Fruit fly (Drosophila melanogaster) whole organism, embryonic: ENCODE results near the gene Fic.

ENCODE experiments used
- Aef1 ChIP-seq: fragments of 200-800 bp; sonication (Bioruptor generic); IDR thresholded peaks from 3 replicates; pipeline ENCODE4 v1.3.6; 2022; ENCODE audit warnings: missing biosample characterization, missing genetic modification characterization
- Awh ChIP-seq: fragments of 200-800 bp; sonication (Bioruptor generic); IDR thresholded peaks from 2 replicates; pipeline ENCODE4, ENCODE4 v1.3.6; 2022; ENCODE audit warnings: missing biosample characterization, missing genetic modification characterization
- Blimp-1 ChIP-seq: fragments of 200-800 bp; sonication (Bioruptor generic); optimal IDR thresholded peaks from 3 replicates; lab custom pipeline; 2018; ENCODE audit warnings: missing biosample characterization, missing genetic modification characterization, mild to moderate bottlenecking, moderate library complexity, missing genetic modification reagents
- CG1024 ChIP-seq: fragments of 200-800 bp; sonication (Bioruptor generic); IDR thresholded peaks from 2 replicates; pipeline ENCODE4 v1.3.6; 2022; ENCODE audit warnings: missing biosample characterization, missing genetic modification characterization
- CG10462 ChIP-seq: fragments of 200-800 bp; sonication (Bioruptor generic); optimal IDR thresholded peaks from 2 replicates; lab custom pipeline; 2016; ENCODE audit warnings: missing biosample characterization, missing genetic modification characterization
- CG11695 ChIP-seq: fragments of 200-800 bp; sonication (Bioruptor generic); IDR thresholded peaks from 3 replicates; pipeline ENCODE4 v1.3.6; 2022; ENCODE audit warnings: missing biosample characterization, missing genetic modification characterization
- CG1233 ChIP-seq: fragments of 200-800 bp; sonication (Bioruptor generic); optimal IDR thresholded peaks from 4 replicates; lab custom pipeline; 2018; ENCODE audit warnings: missing biosample characterization, mild to moderate bottlenecking, missing genetic modification characterization
- CG13123 ChIP-seq: fragments of 200-800 bp; sonication (Bioruptor generic); optimal IDR thresholded peaks from 2 replicates; lab custom pipeline; 2016; ENCODE audit warnings: missing biosample characterization, missing genetic modification characterization
- CG13296 ChIP-seq: fragments of 200-800 bp; sonication (Bioruptor generic); optimal IDR thresholded peaks from 3 replicates; lab custom pipeline; 2018; ENCODE audit warnings: missing biosample characterization, mild to moderate bottlenecking, missing genetic modification characterization
- CG15269 ChIP-seq: fragments of 200-800 bp; sonication (Bioruptor generic); optimal IDR thresholded peaks from 2 replicates; lab custom pipeline; 2018; ENCODE audit warnings: missing biosample characterization, mild to moderate bottlenecking, missing genetic modification characterization, moderate library complexity
- CG16815 ChIP-seq: fragments of 200-800 bp; sonication (Bioruptor generic); optimal IDR thresholded peaks from 3 replicates; lab custom pipeline; 2017; ENCODE audit warnings: missing biosample characterization, mild to moderate bottlenecking, missing genetic modification characterization
- CG2875 ChIP-seq: fragments of 200-800 bp; sonication (Bioruptor generic); optimal IDR thresholded peaks from 2 replicates; lab custom pipeline; 2017; ENCODE audit warnings: missing biosample characterization, mild to moderate bottlenecking, missing genetic modification characterization, missing genetic modification reagents
- CG31224 ChIP-seq: fragments of 200-800 bp; sonication (Bioruptor generic); IDR thresholded peaks from 2 replicates; pipeline ENCODE4 v1.3.6; 2022; ENCODE audit warnings: missing biosample characterization, missing genetic modification characterization
- CG32532 ChIP-seq: fragments of 200-800 bp; sonication (Bioruptor generic); IDR thresholded peaks from 2 replicates; pipeline ENCODE4 v1.3.6; 2022; ENCODE audit warnings: missing biosample characterization, missing genetic modification characterization
- CG3407 ChIP-seq: fragments of 200-800 bp; sonication (Bioruptor generic); optimal IDR thresholded peaks from 2 replicates; lab custom pipeline; 2018; ENCODE audit warnings: missing biosample characterization, mild to moderate bottlenecking, missing genetic modification characterization
- CG6272 ChIP-seq: fragments of 200-800 bp; sonication (Bioruptor generic); IDR thresholded peaks from 2 replicates; pipeline ENCODE4 v1.3.6; 2022; ENCODE audit warnings: missing biosample characterization, missing genetic modification characterization
- CG6854 ChIP-seq: fragments of 200-800 bp; sonication (Bioruptor generic); optimal IDR thresholded peaks from 3 replicates; lab custom pipeline; 2017; ENCODE audit warnings: missing biosample characterization, mild to moderate bottlenecking, missing genetic modification characterization
- CG8290 ChIP-seq, 3 experiments: fragments of 200-800 bp; sonication (Bioruptor generic); optimal IDR thresholded peaks; 2 replicates each; lab custom pipeline; 2016 to 2019; ENCODE audit warnings: missing biosample characterization in 3 of 3, missing genetic modification characterization in 3 of 3, mild to moderate bottlenecking in 2 of 3, moderate library complexity in 1 of 3
- Eip74EF ChIP-seq, 2 experiments: fragments of 200-800 bp in 1 of 2; fragments of >200 bp in 1 of 2; sonication (Bioruptor generic) in 1 of 2; optimal IDR thresholded peaks; 2 replicates each; lab custom pipeline; 2017 to 2019; ENCODE audit warnings: missing biosample characterization in 2 of 2, missing genetic modification characterization in 2 of 2, mild to moderate bottlenecking in 1 of 2, moderate library complexity in 1 of 2
- Ets97D ChIP-seq: fragments of 200-800 bp; sonication (Bioruptor generic); optimal IDR thresholded peaks from 3 replicates; lab custom pipeline; 2016; ENCODE audit warnings: missing biosample characterization, missing genetic modification characterization
- Hand ChIP-seq: fragments of 200-800 bp; sonication (Bioruptor generic); optimal IDR thresholded peaks from 2 replicates; lab custom pipeline; 2017; ENCODE audit warnings: mild to moderate bottlenecking, missing biosample characterization, missing genetic modification reagents, missing genetic modification characterization
- Hr78 ChIP-seq, 2 experiments: fragments of 200-800 bp in 1 of 2; fragments of >200 bp in 1 of 2; sonication (Bioruptor generic) in 1 of 2; optimal IDR thresholded peaks; 2 replicates each; lab custom pipeline; 2017 to 2019; ENCODE audit warnings: missing biosample characterization in 2 of 2, missing genetic modification characterization in 2 of 2, mild to moderate bottlenecking in 1 of 2, moderate library complexity in 1 of 2
- Meics ChIP-seq: fragments of 200-800 bp; sonication (Bioruptor generic); optimal IDR thresholded peaks from 2 replicates; lab custom pipeline; 2017; ENCODE audit warnings: missing biosample characterization, mild to moderate bottlenecking, missing genetic modification characterization
- Rx ChIP-seq: fragments of 200-800 bp; sonication (Bioruptor generic); IDR thresholded peaks from 2 replicates; pipeline ENCODE4 v1.3.6; 2022; ENCODE audit warnings: missing biosample characterization, missing genetic modification characterization
- Stat92E ChIP-seq, 3 experiments: fragments of >200 bp in 2 of 3; fragments of 200-800 bp in 1 of 3; sonication (Bioruptor generic) in 1 of 3; optimal IDR thresholded peaks; 2 replicates each; lab custom pipeline; 2017 to 2019; ENCODE audit warnings: missing biosample characterization in 3 of 3, missing genetic modification characterization in 3 of 3, mild to moderate bottlenecking in 1 of 3, moderate library complexity in 1 of 3
- bsh ChIP-seq, 2 experiments: fragments of 200-800 bp; sonication (Bioruptor generic); optimal IDR thresholded peaks; 2 replicates each; lab custom pipeline; 2017 to 2018; ENCODE audit warnings: mild to moderate bottlenecking in 2 of 2, missing biosample characterization in 2 of 2, missing genetic modification characterization in 2 of 2, moderate library complexity in 1 of 2
- cg ChIP-seq: fragments of 200-800 bp; sonication (Bioruptor generic); optimal IDR thresholded peaks from 3 replicates; lab custom pipeline; 2019; ENCODE audit warnings: missing biosample characterization, mild to moderate bottlenecking, missing genetic modification characterization, moderate library complexity
- chinmo ChIP-seq: fragments of 200-800 bp; sonication (Bioruptor generic); IDR thresholded peaks from 4 replicates; pipeline ENCODE4 v1.3.6; 2022; ENCODE audit warnings: missing biosample characterization, missing genetic modification characterization; ENCODE audit not compliant: partially characterized antibody
- corto ChIP-seq: fragments of 200-800 bp; sonication (Bioruptor generic); optimal IDR thresholded peaks from 2 replicates; lab custom pipeline; 2016; ENCODE audit warnings: missing biosample characterization, mild to moderate bottlenecking, missing genetic modification characterization, moderate library complexity
- dan ChIP-seq: fragments of 200-800 bp; sonication (Bioruptor generic); IDR thresholded peaks from 2 replicates; pipeline ENCODE4 v1.3.6; 2022; ENCODE audit warnings: missing biosample characterization, missing genetic modification characterization
- hkb ChIP-seq, 2 experiments: fragments of 200-800 bp in 1 of 2; fragments of >200 bp in 1 of 2; sonication (Bioruptor generic) in 1 of 2; IDR thresholded peaks in 1 of 2; optimal IDR thresholded peaks in 1 of 2; 2 replicates each; pipeline versions ENCODE4 v1.3.6 to Lab custom; 2017 to 2022; ENCODE audit warnings: missing biosample characterization in 1 of 2, missing genetic modification characterization in 1 of 2
- kni ChIP-seq: fragments of 200-800 bp; sonication (Bioruptor generic); optimal IDR thresholded peaks from 3 replicates; lab custom pipeline; 2017; ENCODE audit warnings: mild to moderate bottlenecking, missing biosample characterization, missing genetic modification reagents, missing genetic modification characterization
- lbe ChIP-seq: fragments of 200-800 bp; sonication (Bioruptor generic); optimal IDR thresholded peaks from 2 replicates; lab custom pipeline; 2016; ENCODE audit warnings: missing biosample characterization, mild to moderate bottlenecking, missing genetic modification characterization
- nerfin-2 ChIP-seq: fragments of 200-800 bp; sonication (Bioruptor generic); IDR thresholded peaks from 2 replicates; pipeline ENCODE4 v1.3.6; 2022; ENCODE audit warnings: missing biosample characterization, missing genetic modification characterization; ENCODE audit not compliant: partially characterized antibody
- ro ChIP-seq: fragments of 200-800 bp; sonication (Bioruptor generic); IDR thresholded peaks from 2 replicates; pipeline ENCODE4 v1.3.6; 2022; ENCODE audit warnings: missing biosample characterization, missing genetic modification characterization
- run ChIP-seq: fragments of 200-800 bp; sonication (Bioruptor generic); optimal IDR thresholded peaks from 3 replicates; lab custom pipeline; 2018; ENCODE audit warnings: missing biosample characterization, mild to moderate bottlenecking, missing genetic modification characterization
- sim ChIP-seq: fragments of 200-800 bp; sonication (Bioruptor generic); IDR thresholded peaks from 2 replicates; pipeline ENCODE4 v1.3.6; 2022; ENCODE audit warnings: missing biosample characterization, missing genetic modification characterization
- vfl ChIP-seq: fragments of 200-800 bp; sonication (Bioruptor generic); optimal IDR thresholded peaks from 2 replicates; lab custom pipeline; 2016; ENCODE audit warnings: missing biosample characterization, missing genetic modification characterization
- vvl ChIP-seq: fragments of 200-800 bp; sonication (Bioruptor generic); IDR thresholded peaks from 2 replicates; pipeline ENCODE4 v1.3.6; 2022; ENCODE audit warnings: missing biosample characterization, missing genetic modification characterization
- zfh1 ChIP-seq: fragments of 200-800 bp; sonication (Bioruptor generic); IDR thresholded peaks from 3 replicates; pipeline ENCODE4 v1.3.6; 2022; ENCODE audit warnings: missing biosample characterization, missing genetic modification characterization

The Fic gene

dm6 chr2L:6467509-6467908 is 43.4 kb downstream of the Fic start, which contains the start of gene HemK1 (continued):
- TF ChIP-seq Meics (GFP tag; lab: Kevin White, UChicago), result no peak
- TF ChIP-seq CG6854 (GFP tag; lab: Kevin White, UChicago), result no peak
- TF ChIP-seq bsh (GFP tag; optimal IDR thresholded peaks at IDR 0.05; lab: Kevin White, UChicago), result no peak
- TF ChIP-seq zfh1, result no peak
- TF ChIP-seq dan (GFP tag; lab: Robert Waterston, UW), result no peak
- no peak for TF ChIP-seq CG3407
- peak; percentile 47; the same call in 1 of the 2 replicates for TF ChIP-seq nerfin-2 (GFP tag; lab: Robert Waterston, UW)
- no peak for TF ChIP-seq CG2875 (GFP tag; lab: Kevin White, UChicago)
- no peak for TF ChIP-seq run
- no peak for TF ChIP-seq sim
- no peak for TF ChIP-seq Blimp-1
- TF ChIP-seq CG1233 (GFP tag; lab: Kevin White, UChicago), result no peak
- no peak for TF ChIP-seq Hand (GFP tag; lab: Kevin White, UChicago)
- TF ChIP-seq Awh (GFP tag; lab: Robert Waterston, UW), result no peak
- TF ChIP-seq vvl, result peak; percentile 41; the same call in 1 of the 2 replicates
- no peak for TF ChIP-seq CG32532 (GFP tag; lab: Robert Waterston, UW)
- no peak for TF ChIP-seq CG1024 (GFP tag; lab: Robert Waterston, UW)
- no peak for TF ChIP-seq CG13296 (GFP tag; lab: Kevin White, UChicago)
- TF ChIP-seq CG10462 (GFP tag; lab: Kevin White, UChicago), result no peak
- TF ChIP-seq Rx (GFP tag; lab: Robert Waterston, UW), result no peak
- no peak for TF ChIP-seq vfl (GFP tag; lab: Kevin White, UChicago)
- TF ChIP-seq, all 482 proteins: peak for 107

- TF ChIP-seq CG15269 (tag; lab: Kevin White, UChicago), result peak; percentile 31
- no peak for TF ChIP-seq CG31224 (GFP tag; lab: Robert Waterston, UW)
- TF ChIP-seq corto (GFP tag; lab: Kevin White, UChicago), result no peak
- no peak for TF ChIP-seq hkb (optimal IDR thresholded peaks at IDR 0.05; lab: Kevin White, UChicago)
- no peak for TF ChIP-seq hkb (GFP tag; IDR thresholded peaks at IDR 0.05; lab: Robert Waterston, UW)
- no peak for TF ChIP-seq lbe (GFP tag; lab: Kevin White, UChicago)
- TF ChIP-seq chinmo (GFP tag; lab: Robert Waterston, UW), result peak; percentile 45; the same call in 1 of the 4 replicates
- TF ChIP-seq nerfin-2 (GFP tag; lab: Robert Waterston, UW), result 0 out of 2 replicates have a peak, but pooled peaks have one; percentile 18
- TF ChIP-seq CG6272 (GFP tag; lab: Robert Waterston, UW), result no peak
- no peak for TF ChIP-seq CG16815
- TF ChIP-seq Rx (GFP tag; lab: Robert Waterston, UW), result no peak
- TF ChIP-seq kni (GFP tag; lab: Kevin White, UChicago), result peak; percentile 20
- peak in 1 of 3 experiments; percentile 64 for TF ChIP-seq Stat92E (GFP tag; optimal IDR thresholded peaks at IDR 0.05; lab: Kevin White, UChicago)
- peak in 1 of 2 experiments; percentile 28 for TF ChIP-seq Hr78 (GFP tag; optimal IDR thresholded peaks at IDR 0.05; lab: Kevin White, UChicago)
- TF ChIP-seq CG11695 (GFP tag; lab: Robert Waterston, UW), result peak; percentile 55; the same call in 2 of the 3 replicates
- TF ChIP-seq cg (GFP tag; lab: Kevin White, UChicago), result no peak
- TF ChIP-seq CG13123, result no peak
- no peak for TF ChIP-seq Aef1 (GFP tag; lab: Robert Waterston, UW)
- TF ChIP-seq Eip74EF (GFP tag; optimal IDR thresholded peaks at IDR 0.05; lab: Kevin White, UChicago), result peak in 1 of 2 experiments; percentile 18
- TF ChIP-seq Ets97D (GFP tag; lab: Kevin White, UChicago), result no peak
- no peak for TF ChIP-seq CG8290 (GFP tag; optimal IDR thresholded peaks at IDR 0.05; lab: Kevin White, UChicago)
- TF ChIP-seq CG8290 (tag; optimal IDR thresholded peaks at IDR 0.05; lab: Kevin White, UChicago), result no peak
- no peak for TF ChIP-seq ro (GFP tag; lab: Robert Waterston, UW)
- TF ChIP-seq, all 482 proteins: peak for 8
Measured at dm6 chr2L:6470100-6470644, 46.0 kb downstream of the Fic start.
